Worm (Caenorhabditis elegans): ENCODE results near the gene Y41E3.13.

Gene Y41E3.13

DNA sequence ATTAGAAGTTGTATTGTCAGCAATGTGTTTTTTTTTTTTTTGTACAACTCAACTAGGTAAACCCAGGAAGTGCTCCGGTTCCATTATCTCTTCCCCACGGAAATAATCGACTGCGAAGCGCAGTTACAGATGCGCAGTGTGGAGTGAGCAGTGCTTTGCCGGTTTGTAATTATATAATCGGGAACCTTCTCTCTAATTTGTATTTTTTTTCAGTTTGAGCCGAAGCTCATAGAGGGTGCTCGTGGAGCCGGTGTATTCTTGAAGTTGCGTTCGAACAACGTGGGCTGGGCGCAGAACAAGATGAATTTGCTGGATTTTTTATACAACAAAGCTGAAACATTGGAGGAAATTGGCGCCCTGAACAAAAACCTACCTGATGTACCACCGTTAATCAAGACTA, at the start of gene Y41E3.13:
Y41E3.13 (plus strand) TSS at position 301 of the 400 bp plus-strand sequence.
- no peak for TF ChIP-seq him-1 (tag; optimal IDR thresholded peaks at IDR 0.05)
- no peak for TF ChIP-seq W03F9.2 (tag; optimal IDR thresholded peaks at IDR 0.05)
- no peak for TF ChIP-seq dao-5 (tag; optimal IDR thresholded peaks at IDR 0.05)

DNA sequence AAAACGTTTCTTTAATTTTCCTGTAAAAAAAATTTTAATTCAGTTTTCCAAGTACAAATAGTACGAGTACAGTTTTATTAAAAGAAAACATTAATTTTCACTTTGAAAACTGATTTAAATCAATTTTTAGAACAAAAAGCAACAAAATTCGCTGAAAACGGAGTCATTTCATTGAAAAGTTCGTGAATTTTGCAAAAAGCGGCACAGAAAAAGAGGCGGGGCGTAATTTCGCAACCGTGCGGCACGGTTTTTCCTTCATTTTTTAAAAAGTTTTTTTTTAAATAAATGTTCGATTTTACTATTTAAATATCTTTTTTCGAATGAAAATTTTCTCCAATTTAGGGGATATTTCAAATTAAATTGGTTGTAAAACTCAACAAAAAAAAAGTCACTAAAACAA, 46.9 kb upstream of the Y41E3.13 start:
- TF ChIP-seq dao-5 (tag; optimal IDR thresholded peaks at IDR 0.05) (no peak), W03F9.2 (tag; optimal IDR thresholded peaks at IDR 0.05) (no peak), him-1 (tag; optimal IDR thresholded peaks at IDR 0.05) (no peak)

DNA sequence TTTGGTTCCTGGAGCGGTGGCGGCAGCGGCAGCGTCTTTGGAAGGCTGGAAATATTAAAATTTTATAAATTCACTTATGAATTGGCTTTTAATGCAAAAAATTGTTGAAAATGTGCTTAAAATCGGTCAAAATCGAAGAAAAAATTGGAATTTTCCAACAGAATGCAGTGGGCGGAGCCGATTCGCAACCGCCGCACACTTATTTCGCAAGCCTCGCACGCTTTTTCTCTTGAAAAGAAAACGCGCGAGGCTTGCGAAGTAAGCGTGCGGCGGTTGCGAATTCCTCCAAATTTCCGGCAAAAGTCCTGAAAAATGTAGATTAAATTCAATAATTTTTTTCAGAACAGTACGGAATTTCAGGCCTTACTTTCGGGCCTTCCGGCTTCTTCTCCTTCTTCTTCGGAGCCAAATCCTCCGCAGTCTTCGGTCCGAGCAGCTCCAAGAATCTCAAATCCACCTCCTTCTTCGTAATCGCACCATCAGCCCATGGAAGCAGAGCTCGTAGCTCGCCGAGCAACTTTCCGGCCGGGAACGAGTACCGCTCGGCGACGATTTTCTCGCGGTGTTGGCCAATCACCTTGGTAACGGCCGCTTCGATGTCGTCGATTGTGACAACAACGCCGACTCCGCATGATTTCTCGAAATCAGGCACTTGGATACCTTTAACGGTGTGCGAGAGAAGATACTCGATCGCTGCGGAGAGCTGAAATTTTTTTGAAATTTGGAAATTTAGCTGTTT, 45.8 kb upstream of the Y41E3.13 start:
- TF ChIP-seq dao-5 (tag; optimal IDR thresholded peaks at IDR 0.05) (no peak), him-1 (tag; optimal IDR thresholded peaks at IDR 0.05) (no peak), W03F9.2 (tag; optimal IDR thresholded peaks at IDR 0.05) (no peak)

DNA sequence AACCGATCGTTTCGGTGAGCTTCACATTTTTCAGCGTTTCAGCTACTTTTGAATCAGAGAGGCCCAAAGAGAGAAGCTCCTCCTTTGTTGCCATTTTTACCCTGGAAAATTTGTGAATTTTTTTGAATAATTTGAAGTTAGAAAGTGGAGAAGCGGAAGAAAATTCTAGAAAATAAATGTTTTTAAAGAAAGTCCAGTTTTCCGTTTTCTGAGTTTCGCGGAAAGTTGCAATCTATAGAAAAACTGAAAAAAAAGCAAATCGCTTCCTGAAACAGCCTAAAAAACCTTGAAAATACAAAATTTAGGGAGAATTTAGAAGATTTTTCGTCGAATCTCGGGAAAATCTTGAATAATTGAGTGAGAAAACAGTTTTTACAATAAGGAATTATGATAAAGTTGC, 45.0 kb upstream of the Y41E3.13 start, which contains the start of gene qars-1:
qars-1 (minus strand) TSS at position 101 of the 400 bp plus-strand sequence.
- TF ChIP-seq W03F9.2 (tag; optimal IDR thresholded peaks at IDR 0.05) (no peak), him-1 (tag; optimal IDR thresholded peaks at IDR 0.05) (no peak), dao-5 (tag; optimal IDR thresholded peaks at IDR 0.05) (no peak)

DNA sequence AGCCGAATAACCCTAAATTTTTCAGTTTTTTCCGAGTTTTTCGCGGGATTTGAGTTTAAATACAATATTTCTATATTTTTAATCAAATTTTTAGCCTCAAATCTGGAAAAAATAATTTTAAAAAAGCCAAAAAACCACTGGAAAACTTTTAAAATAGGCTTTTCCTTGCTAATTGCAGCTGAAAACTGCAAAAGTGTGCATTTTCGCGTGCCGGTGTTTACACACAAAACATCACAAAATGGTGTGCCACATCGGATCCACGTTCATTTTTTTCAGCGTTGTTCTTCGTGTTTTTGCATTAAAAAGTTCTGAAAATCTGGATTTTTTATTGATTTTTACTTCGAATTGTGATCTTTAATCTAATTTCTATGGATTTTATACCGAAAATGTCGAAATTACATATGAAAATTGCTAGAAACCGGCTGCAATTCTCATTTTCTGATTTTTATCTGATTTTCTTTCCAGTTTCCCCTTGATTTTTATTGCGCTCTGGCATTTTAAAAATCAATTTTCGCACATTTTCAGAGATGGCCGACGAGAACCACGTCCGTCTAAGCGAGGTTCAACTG, 44.5 kb upstream of the Y41E3.13 start, which contains the start of gene Y41E3.7:
Y41E3.7 (plus strand) TSS at position 519 of the 569 bp plus-strand sequence.
- peak; percentile 10 for TF ChIP-seq W03F9.2 (tag; optimal IDR thresholded peaks at IDR 0.05)
- TF ChIP-seq him-1 (tag; optimal IDR thresholded peaks at IDR 0.05), result no peak

DNA sequence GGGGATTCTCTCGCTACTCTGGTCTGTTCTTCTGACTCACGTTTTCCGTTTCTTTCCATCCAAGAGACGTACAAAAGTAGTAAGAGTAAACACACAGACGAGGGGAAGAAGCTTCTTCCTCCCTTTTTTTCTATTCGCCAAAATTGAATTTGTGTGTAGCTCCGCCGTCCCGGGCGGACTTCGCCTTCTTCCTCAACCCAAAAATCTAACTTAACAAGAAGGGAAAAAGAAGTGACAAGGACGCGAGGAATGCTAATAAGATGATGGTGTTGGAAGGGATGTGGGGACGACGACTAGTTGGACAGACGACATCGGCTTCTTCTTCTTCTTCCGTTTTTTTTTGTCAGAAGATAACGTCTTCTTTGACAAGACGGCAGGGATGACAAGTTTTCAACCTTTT, 41.1 kb upstream of the Y41E3.13 start:
- TF ChIP-seq him-1 (tag; optimal IDR thresholded peaks at IDR 0.05) (no peak), W03F9.2 (tag; optimal IDR thresholded peaks at IDR 0.05) (no peak), dao-5 (tag; optimal IDR thresholded peaks at IDR 0.05) (no peak)

DNA sequence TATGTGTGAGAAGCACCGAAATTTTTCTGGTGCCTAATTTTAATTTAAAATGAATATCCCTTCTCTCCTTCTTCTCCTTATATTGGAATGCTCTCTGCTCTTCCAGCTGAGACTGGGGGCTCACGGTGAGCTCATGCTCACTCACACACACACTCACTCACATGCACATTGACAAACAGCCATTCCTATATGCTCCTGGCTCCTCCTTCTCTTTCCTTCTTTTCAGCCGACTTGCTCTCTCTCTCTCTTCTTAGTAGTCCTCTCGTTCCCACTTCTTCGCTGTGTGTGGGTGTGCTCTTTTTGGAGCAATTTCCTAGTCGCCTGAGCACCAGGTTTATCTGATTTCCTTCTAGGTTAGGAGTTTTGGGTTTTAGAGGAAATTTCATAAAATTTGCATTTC, 37.1 kb upstream of the Y41E3.13 start:
- TF ChIP-seq dao-5 (tag; optimal IDR thresholded peaks at IDR 0.05) (no peak), W03F9.2 (tag; optimal IDR thresholded peaks at IDR 0.05) (no peak), him-1 (tag; optimal IDR thresholded peaks at IDR 0.05) (peak; percentile 10)

DNA sequence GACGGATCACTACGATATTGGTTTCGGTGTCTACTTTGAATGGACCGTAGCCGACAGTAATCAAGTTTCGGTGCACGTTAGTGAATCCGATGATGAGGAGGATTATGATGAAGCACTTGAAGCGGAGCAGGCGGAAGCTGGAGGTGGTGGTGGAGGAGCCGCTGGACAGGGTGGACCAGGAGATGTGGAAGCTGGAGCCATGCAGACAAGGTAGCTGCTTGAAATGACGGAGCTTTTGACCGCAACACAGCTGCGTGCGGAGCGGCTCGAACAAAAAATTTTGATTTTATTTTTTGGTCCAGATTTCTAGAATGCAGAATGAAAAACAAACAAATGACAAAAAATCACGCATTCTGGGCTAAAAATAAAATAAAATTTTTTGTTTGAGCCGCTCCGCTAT, 33.7 kb upstream of the Y41E3.13 start:
- TF ChIP-seq dao-5 (tag; optimal IDR thresholded peaks at IDR 0.05) (no peak), him-1 (tag; optimal IDR thresholded peaks at IDR 0.05) (no peak), W03F9.2 (tag; optimal IDR thresholded peaks at IDR 0.05) (no peak)

DNA sequence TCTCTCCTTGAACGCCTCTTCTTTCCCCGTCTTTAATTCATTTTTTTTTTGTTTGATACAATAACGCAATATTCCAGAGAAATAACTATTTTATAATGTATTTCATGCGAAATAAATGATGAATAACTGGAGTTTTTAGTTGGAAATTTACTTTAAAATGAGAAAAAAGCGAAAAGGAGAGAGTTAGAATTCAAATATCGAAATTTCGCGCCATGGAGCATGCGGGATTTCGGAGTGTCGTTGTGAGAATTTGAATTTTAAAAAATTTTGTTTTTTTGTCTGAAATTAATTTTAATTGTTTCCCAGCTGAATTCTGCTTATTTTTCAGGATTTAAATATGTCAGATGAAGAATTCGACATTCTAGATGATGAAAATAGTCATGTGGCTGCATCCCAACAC, 32.7 kb upstream of the Y41E3.13 start, which contains the start of gene fcd-2:
fcd-2 (plus strand) TSS at position 327 of the 400 bp plus-strand sequence.
- TF ChIP-seq W03F9.2 (tag; optimal IDR thresholded peaks at IDR 0.05) (peak; percentile 53), dao-5 (tag; optimal IDR thresholded peaks at IDR 0.05) (no peak), him-1 (tag; optimal IDR thresholded peaks at IDR 0.05) (peak; percentile 66)

DNA sequence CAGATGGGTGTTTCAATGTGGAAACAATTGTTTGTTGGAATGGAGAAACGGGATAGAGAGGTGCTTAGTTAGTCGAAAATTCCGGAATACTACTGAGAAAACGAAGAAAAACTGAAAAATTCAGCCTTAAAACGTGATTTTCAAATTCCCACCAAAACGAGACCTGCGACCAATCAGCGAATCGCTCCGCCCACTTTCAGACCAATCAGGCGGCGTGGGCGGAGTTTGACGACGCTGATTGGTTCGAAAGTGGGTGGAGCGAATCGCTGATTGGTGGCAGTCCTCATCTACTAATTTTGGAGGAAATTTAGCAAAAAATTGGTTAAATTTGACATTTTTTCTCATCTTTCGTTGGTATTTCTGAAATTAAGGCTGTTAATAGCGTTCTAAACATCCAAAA, 30.8 kb upstream of the Y41E3.13 start:
- TF ChIP-seq him-1 (tag; optimal IDR thresholded peaks at IDR 0.05) (no peak), W03F9.2 (tag; optimal IDR thresholded peaks at IDR 0.05) (no peak), dao-5 (tag; optimal IDR thresholded peaks at IDR 0.05) (no peak)

DNA sequence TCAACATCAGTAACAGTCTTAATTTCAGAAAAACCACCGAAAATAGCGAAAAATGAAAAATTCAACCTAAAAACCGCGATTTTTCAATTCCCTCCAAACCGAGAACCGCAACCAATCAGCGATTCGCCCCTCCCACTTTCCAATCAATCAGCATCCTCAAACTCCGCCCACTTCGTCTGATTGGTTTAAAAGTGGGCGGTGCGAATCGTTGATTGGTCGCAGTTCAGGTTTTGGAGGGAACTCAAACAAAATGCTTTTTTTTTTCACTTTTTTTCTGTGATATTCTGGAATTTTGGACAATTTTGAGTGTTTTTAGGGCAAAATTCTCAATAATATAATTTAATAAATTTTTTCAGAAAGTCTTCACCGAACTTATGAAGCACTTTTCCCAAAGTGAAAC, 30.2 kb upstream of the Y41E3.13 start:
- TF ChIP-seq W03F9.2 (tag; optimal IDR thresholded peaks at IDR 0.05) (no peak), him-1 (tag; optimal IDR thresholded peaks at IDR 0.05) (no peak), dao-5 (tag; optimal IDR thresholded peaks at IDR 0.05) (no peak)

DNA sequence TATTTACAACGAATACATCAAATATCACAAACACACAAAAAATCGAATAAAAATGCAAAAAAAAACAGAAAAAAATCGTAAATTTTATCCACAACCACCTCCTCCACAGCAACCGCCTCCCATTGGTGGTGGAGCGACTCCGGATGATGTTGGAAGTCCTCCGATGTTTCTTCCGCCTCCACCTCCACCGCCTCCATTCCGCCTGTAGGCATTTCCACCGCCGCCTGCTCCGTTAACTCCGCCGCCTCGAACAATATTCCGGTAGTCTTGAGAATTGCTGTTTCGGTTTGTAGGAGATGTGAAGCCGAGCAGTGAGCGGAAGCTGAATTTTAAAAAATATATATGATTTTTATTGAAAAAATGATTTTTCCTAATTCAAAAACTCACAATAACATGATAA, 29.7 kb upstream of the Y41E3.13 start:
- TF ChIP-seq W03F9.2 (tag; optimal IDR thresholded peaks at IDR 0.05), result no peak
- no peak for TF ChIP-seq him-1 (tag; optimal IDR thresholded peaks at IDR 0.05)
- TF ChIP-seq dao-5 (tag; optimal IDR thresholded peaks at IDR 0.05), result no peak

DNA sequence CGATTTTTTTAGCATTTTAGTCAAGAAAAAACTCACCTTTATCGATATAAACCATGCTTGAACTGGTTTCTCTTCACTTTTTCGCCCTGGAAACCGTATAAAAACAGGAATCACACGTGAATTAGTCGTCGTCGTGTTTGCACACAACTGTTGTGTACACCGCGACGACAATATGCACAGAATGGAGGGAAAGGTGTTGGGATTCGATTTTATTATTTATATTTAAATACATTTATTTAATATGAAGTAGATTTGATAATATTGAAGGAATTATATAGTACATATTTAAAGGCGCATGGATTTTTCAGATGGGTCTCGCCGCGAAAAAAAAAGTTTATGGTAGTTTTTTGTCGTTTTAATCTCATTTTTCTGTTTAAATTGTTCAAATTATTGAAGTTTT, 29.2 kb upstream of the Y41E3.13 start, which contains the start of gene Y41E3.8:
Y41E3.8 (minus strand) TSS at position 88 of the 400 bp plus-strand sequence.
- TF ChIP-seq him-1 (tag; optimal IDR thresholded peaks at IDR 0.05), result no peak
- peak; percentile 55 for TF ChIP-seq W03F9.2 (tag; optimal IDR thresholded peaks at IDR 0.05)

DNA sequence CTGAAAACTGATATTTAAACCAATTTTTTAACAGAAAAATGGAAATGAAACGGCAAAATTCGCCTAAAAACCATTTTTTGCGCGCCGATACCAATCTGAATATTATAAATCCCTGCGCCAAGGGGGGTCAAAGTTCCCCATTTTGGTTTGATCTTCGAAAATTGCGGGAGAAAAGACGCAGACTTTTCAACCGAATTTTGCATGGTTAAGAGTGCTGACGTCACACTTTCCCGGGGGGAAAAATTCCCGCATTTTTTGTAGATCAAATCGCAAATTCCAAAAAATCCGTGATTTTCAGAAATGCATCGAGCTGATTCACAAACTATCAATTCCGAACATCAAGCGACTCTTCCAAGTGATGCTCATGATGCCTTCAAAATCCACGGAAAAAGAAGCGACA, 28.5 kb upstream of the Y41E3.13 start:
- TF ChIP-seq him-1 (tag; optimal IDR thresholded peaks at IDR 0.05), result no peak
- no peak for TF ChIP-seq dao-5 (tag; optimal IDR thresholded peaks at IDR 0.05)
- no peak for TF ChIP-seq W03F9.2 (tag; optimal IDR thresholded peaks at IDR 0.05)
